Fruit fly (Drosophila melanogaster): ENCODE data around the gene CG13088.

CG13088 gene

dm6 chr2L:8488735-8489134, at the start of gene CG13088:
CG13088 (plus strand) TSS chr2L:8488981.
- TF ChIP-seq pan (optimal IDR thresholded peaks at IDR 0.05), result no peak
- TF ChIP-seq Dll (optimal IDR thresholded peaks at IDR 0.05), result no peak
- no peak for TF ChIP-seq psq (optimal IDR thresholded peaks at IDR 0.05)
- no peak for TF ChIP-seq EcR (GFP tag; optimal IDR thresholded peaks at IDR 0.05)

- TF ChIP-seq psq (optimal IDR thresholded peaks at IDR 0.05) (no peak), pan (optimal IDR thresholded peaks at IDR 0.05) (no peak), usp (GFP tag; optimal IDR thresholded peaks at IDR 0.05) (no peak), Dll (optimal IDR thresholded peaks at IDR 0.05) (no peak), CG8478 (optimal IDR thresholded peaks at IDR 0.05) (no peak), EcR (GFP tag; optimal IDR thresholded peaks at IDR 0.05) (no peak)
Measured at dm6 chr2L:8442147-8442546, 46.6 kb upstream of the CG13088 start, which contains the start of gene CG31897. CG31897 (plus strand) TSS chr2L:8442447.

- no peak for TF ChIP-seq pan (optimal IDR thresholded peaks at IDR 0.05)
- TF ChIP-seq usp (GFP tag; optimal IDR thresholded peaks at IDR 0.05), result no peak
- TF ChIP-seq CG8478 (optimal IDR thresholded peaks at IDR 0.05), result no peak
- TF ChIP-seq psq (optimal IDR thresholded peaks at IDR 0.05), result no peak
- TF ChIP-seq Dll (optimal IDR thresholded peaks at IDR 0.05), result no peak
- TF ChIP-seq EcR (GFP tag; optimal IDR thresholded peaks at IDR 0.05), result no peak
Measured at dm6 chr2L:8449358-8449757, 39.4 kb upstream of the CG13088 start, which contains the start of gene Aasdh. Aasdh (minus strand) TSS chr2L:8449576.

dm6 chr2L:8451497-8451896, 37.3 kb upstream of the CG13088 start:
- TF ChIP-seq usp (GFP tag; optimal IDR thresholded peaks at IDR 0.05) (no peak), psq (optimal IDR thresholded peaks at IDR 0.05) (no peak), Dll (optimal IDR thresholded peaks at IDR 0.05) (no peak), pan (optimal IDR thresholded peaks at IDR 0.05) (no peak), EcR (GFP tag; optimal IDR thresholded peaks at IDR 0.05) (no peak), CG8478 (optimal IDR thresholded peaks at IDR 0.05) (no peak)

dm6 chr2L:8461782-8462453, 26.9 kb upstream of the CG13088 start:
- TF ChIP-seq pan (optimal IDR thresholded peaks at IDR 0.05) (no peak), usp (GFP tag; optimal IDR thresholded peaks at IDR 0.05) (no peak), Dll (optimal IDR thresholded peaks at IDR 0.05) (no peak)

dm6 chr2L:8463144-8464106, 25.4 kb upstream of the CG13088 start, which contains the start of gene Agpat2:
Agpat2 (minus strand) TSS chr2L:8463994.
- TF ChIP-seq EcR (GFP tag; optimal IDR thresholded peaks at IDR 0.05), result no peak
- no peak for TF ChIP-seq CG8478 (optimal IDR thresholded peaks at IDR 0.05)
- no peak for TF ChIP-seq usp (GFP tag; optimal IDR thresholded peaks at IDR 0.05)
- no peak for TF ChIP-seq Dll (optimal IDR thresholded peaks at IDR 0.05)
- TF ChIP-seq pan (optimal IDR thresholded peaks at IDR 0.05), result no peak

dm6 chr2L:8464107-8464582, 24.6 kb upstream of the CG13088 start, which contains the start of gene prg:
prg (plus strand) TSS chr2L:8464488.
- TF ChIP-seq EcR (GFP tag; optimal IDR thresholded peaks at IDR 0.05) (no peak), pan (optimal IDR thresholded peaks at IDR 0.05) (no peak), CG8478 (optimal IDR thresholded peaks at IDR 0.05) (no peak), psq (optimal IDR thresholded peaks at IDR 0.05) (no peak), Dll (optimal IDR thresholded peaks at IDR 0.05) (no peak), usp (GFP tag; optimal IDR thresholded peaks at IDR 0.05) (no peak)

dm6 chr2L:8466643-8467042, 22.1 kb upstream of the CG13088 start, which contains the start of gene dachs:
dachs (plus strand) TSS chr2L:8466817.
- TF ChIP-seq Dll (optimal IDR thresholded peaks at IDR 0.05), result no peak
- no peak for TF ChIP-seq usp (GFP tag; optimal IDR thresholded peaks at IDR 0.05)
- no peak for TF ChIP-seq CG8478 (optimal IDR thresholded peaks at IDR 0.05)
- no peak for TF ChIP-seq psq (optimal IDR thresholded peaks at IDR 0.05)
- TF ChIP-seq pan (optimal IDR thresholded peaks at IDR 0.05), result no peak
- TF ChIP-seq EcR (GFP tag; optimal IDR thresholded peaks at IDR 0.05), result no peak

dm6 chr2L:8468929-8469681, 19.7 kb upstream of the CG13088 start:
- TF ChIP-seq Dll (optimal IDR thresholded peaks at IDR 0.05) (no peak), CG8478 (optimal IDR thresholded peaks at IDR 0.05) (no peak), EcR (GFP tag; optimal IDR thresholded peaks at IDR 0.05) (no peak), usp (GFP tag; optimal IDR thresholded peaks at IDR 0.05) (no peak)

dm6 chr2L:8471667-8472066, 17.1 kb upstream of the CG13088 start:
- TF ChIP-seq EcR (GFP tag; optimal IDR thresholded peaks at IDR 0.05), result no peak
- no peak for TF ChIP-seq usp (GFP tag; optimal IDR thresholded peaks at IDR 0.05)
- TF ChIP-seq CG8478 (optimal IDR thresholded peaks at IDR 0.05), result no peak
- no peak for TF ChIP-seq pan (optimal IDR thresholded peaks at IDR 0.05)
- no peak for TF ChIP-seq psq (optimal IDR thresholded peaks at IDR 0.05)
- TF ChIP-seq Dll (optimal IDR thresholded peaks at IDR 0.05), result no peak

dm6 chr2L:8473448-8473847, 15.3 kb upstream of the CG13088 start:
- TF ChIP-seq pan (optimal IDR thresholded peaks at IDR 0.05) (no peak), EcR (GFP tag; optimal IDR thresholded peaks at IDR 0.05) (no peak), usp (GFP tag; optimal IDR thresholded peaks at IDR 0.05) (no peak), CG8478 (optimal IDR thresholded peaks at IDR 0.05) (no peak), psq (optimal IDR thresholded peaks at IDR 0.05) (no peak)

All from whole organism.